Fruit fly (Drosophila melanogaster): ENCODE measurements around the gene stumps.

stumps gene

dm6 chr3R:14622571-14622970 lies 45.6 kb downstream of the stumps start:
- TF ChIP-seq CTCF (optimal IDR thresholded peaks at IDR 0.05), result no peak
- TF ChIP-seq CG8478 (optimal IDR thresholded peaks at IDR 0.05), result no peak

dm6 chr3R:14624088-14624619 lies 47.1 kb downstream of the stumps start:
- TF ChIP-seq CG8478 (optimal IDR thresholded peaks at IDR 0.05) (no peak), CTCF (optimal IDR thresholded peaks at IDR 0.05) (no peak)

- no peak for TF ChIP-seq CTCF (optimal IDR thresholded peaks at IDR 0.05)
- TF ChIP-seq CG8478 (optimal IDR thresholded peaks at IDR 0.05), result no peak
These were observed 47.7 kb downstream of the stumps start for dm6 chr3R:14624671-14625070.

- TF ChIP-seq CG8478 (optimal IDR thresholded peaks at IDR 0.05) (no peak), CTCF (optimal IDR thresholded peaks at IDR 0.05) (peak in 1 of 2 experiments; percentile 15)
These were observed 48.5 kb downstream of the stumps start, which contains the start of the genes put and His4r for dm6 chr3R:14625215-14626156. put (minus strand) TSS chr3R:14625703. His4r (plus strand) TSS chr3R:14625755.

dm6 chr3R:14626781-14627180 lies 49.8 kb downstream of the stumps start:
- TF ChIP-seq CTCF (optimal IDR thresholded peaks at IDR 0.05), result no peak
- no peak for TF ChIP-seq CG8478 (optimal IDR thresholded peaks at IDR 0.05)

dm6 chr3R:14630119-14630623 lies 53.2 kb downstream of the stumps start, which contains the start of gene Cad88C:
Cad88C (plus strand) TSS chr3R:14630478.
- no peak for TF ChIP-seq CTCF (optimal IDR thresholded peaks at IDR 0.05)
- no peak for TF ChIP-seq CG8478 (optimal IDR thresholded peaks at IDR 0.05)

dm6 chr3R:14631911-14632310 lies 54.9 kb downstream of the stumps start:
- no peak for TF ChIP-seq CTCF (optimal IDR thresholded peaks at IDR 0.05)
- TF ChIP-seq CG8478 (optimal IDR thresholded peaks at IDR 0.05), result no peak

- TF ChIP-seq CG8478 (optimal IDR thresholded peaks at IDR 0.05) (no peak), CTCF (optimal IDR thresholded peaks at IDR 0.05) (no peak)
These were observed 65.4 kb downstream of the stumps start, which contains the start of gene CG7886 for dm6 chr3R:14642463-14642862. CG7886 (minus strand) TSS chr3R:14642563.

dm6 chr3R:14649307-14650239 lies 72.6 kb downstream of the stumps start:
- TF ChIP-seq CTCF (optimal IDR thresholded peaks at IDR 0.05) (no peak), CG8478 (optimal IDR thresholded peaks at IDR 0.05) (no peak)

- TF ChIP-seq CG8478 (optimal IDR thresholded peaks at IDR 0.05), result no peak
- no peak for TF ChIP-seq CTCF (optimal IDR thresholded peaks at IDR 0.05)
These were observed 73.3 kb downstream of the stumps start for dm6 chr3R:14650367-14650766.

- TF ChIP-seq CTCF (optimal IDR thresholded peaks at IDR 0.05) (no peak), CG8478 (optimal IDR thresholded peaks at IDR 0.05) (no peak)
These were observed 74.2 kb downstream of the stumps start for dm6 chr3R:14651076-14651662.

- no peak for TF ChIP-seq CG8478 (optimal IDR thresholded peaks at IDR 0.05)
- no peak for TF ChIP-seq CTCF (optimal IDR thresholded peaks at IDR 0.05)
These were observed 75.4 kb downstream of the stumps start for dm6 chr3R:14652301-14652880.

dm6 chr3R:14653039-14653852 lies 76.2 kb downstream of the stumps start:
- TF ChIP-seq CTCF (optimal IDR thresholded peaks at IDR 0.05) (no peak), CG8478 (optimal IDR thresholded peaks at IDR 0.05) (no peak)

Measured in S2 (cell line).